Fruit fly (Drosophila melanogaster) Kc167 (cell line): ENCODE data around the gene Gr10a.

Experiments
- Myc ChIP-seq: fragments of >200 bp; optimal IDR thresholded peaks from 2 replicates; lab custom pipeline; 2017; ENCODE audit warnings: missing external identifiers
- insv ChIP-seq: fragments of >200 bp; optimal IDR thresholded peaks from 3 replicates; lab custom pipeline; 2018; ENCODE audit warnings: missing external identifiers
- psq ChIP-seq: fragments of >200 bp; optimal IDR thresholded peaks from 2 replicates; lab custom pipeline; 2017; ENCODE audit warnings: missing external identifiers

dm6 chrX:11393003-11393620, 24.1 kb downstream of the Gr10a start:
- TF ChIP-seq psq (lab: Kevin White, UChicago) (no peak), insv (lab: Kevin White, UChicago) (no peak), Myc (no peak)
